Worm (Caenorhabditis elegans) whole organism, young adult: ENCODE results near the gene pam-1.
A peak's percentile ranks its signal among the peaks of the same experiment; 100 is the strongest.

Source experiments
- B0019.2 ChIP-seq: fragments of 200-800 bp; sonication (Bioruptor generic); conservative IDR thresholded peaks from 2 replicates; pipeline ENCODE4 v1.3.6; 2022; ENCODE audit warnings: missing genetic modification reagents, missing genetic modification characterization, missing compliant biosample characterization
- B0035.1 ChIP-seq: sonication (generic microtip); optimal IDR thresholded peaks from 2 replicates; lab custom pipeline; 2016; ENCODE audit warnings: missing genetic modification characterization, mild to moderate bottlenecking, missing compliant biosample characterization, missing genotype, missing genetic modification reagents
- D2030.7 ChIP-seq: fragments of 200-800 bp; sonication (Bioruptor generic); IDR thresholded peaks from 2 replicates; pipeline ENCODE4 v1.3.6; 2022; ENCODE audit warnings: missing genetic modification reagents, missing genetic modification characterization, missing compliant biosample characterization
- F10E7.11 ChIP-seq: sonication (generic microtip); optimal IDR thresholded peaks from 2 replicates; lab custom pipeline; 2017; ENCODE audit warnings: mild to moderate bottlenecking, missing genetic modification characterization, moderate library complexity, missing compliant biosample characterization
- F22D6.2 ChIP-seq: sonication (generic microtip); optimal IDR thresholded peaks from 2 replicates; lab custom pipeline; 2016; ENCODE audit warnings: mild to moderate bottlenecking, missing genetic modification characterization, missing compliant biosample characterization
- F37B4.10 ChIP-seq: fragments of 200-800 bp; sonication (Bioruptor generic); IDR thresholded peaks from 2 replicates; pipeline ENCODE4 v1.3.6; 2022; ENCODE audit warnings: missing genetic modification characterization, missing compliant biosample characterization
- F39B2.1 ChIP-seq: fragments of 200-800 bp; sonication (Bioruptor generic); IDR thresholded peaks from 2 replicates; pipeline ENCODE4 v1.3.6; 2022; ENCODE audit warnings: missing genetic modification reagents, missing genetic modification characterization, missing compliant biosample characterization
- F55B11.4 ChIP-seq: sonication (generic microtip); optimal IDR thresholded peaks from 2 replicates; lab custom pipeline; 2016; ENCODE audit warnings: missing compliant biosample characterization, missing genetic modification characterization, borderline replicate concordance; ENCODE audit not compliant: insufficient read depth
- F57C9.4 ChIP-seq: sonication (generic microtip); optimal IDR thresholded peaks from 2 replicates; lab custom pipeline; 2017; ENCODE audit warnings: mild to moderate bottlenecking, missing genetic modification characterization, missing compliant biosample characterization
- K11D2.4 ChIP-seq: fragments of 200-800 bp; sonication (Bioruptor generic); IDR thresholded peaks from 2 replicates; pipeline ENCODE4 v1.3.6; 2022; ENCODE audit warnings: missing genetic modification reagents, missing genetic modification characterization, missing compliant biosample characterization
- T26A5.8 ChIP-seq: sonication (generic microtip); optimal IDR thresholded peaks from 2 replicates; lab custom pipeline; 2016; ENCODE audit warnings: missing genetic modification characterization, missing compliant biosample characterization
- Y53G8AR.9 ChIP-seq: fragments of 200-800 bp; sonication (Bioruptor generic); conservative IDR thresholded peaks from 2 replicates; pipeline ENCODE4 v1.3.6; 2022; ENCODE audit warnings: missing genetic modification reagents, missing genetic modification characterization, missing compliant biosample characterization
- akir-1 ChIP-seq: fragments of 200-800 bp; sonication (Bioruptor generic); optimal IDR thresholded peaks from 2 replicates; lab custom pipeline; 2018; ENCODE audit warnings: mild to moderate bottlenecking, missing genetic modification characterization, moderate library complexity, missing compliant biosample characterization
- ama-1 ChIP-seq, 3 experiments: fragments of 150-350 bp in 1 of 3; sonication (generic microtip) in 2 of 3; optimal IDR thresholded peaks; 2 replicates each; lab custom pipeline; 2014 to 2018; ENCODE audit warnings: missing biosample characterization in 2 of 3, missing genetic modification characterization in 2 of 3, missing genetic modification reagents in 2 of 3
- cebp-1 ChIP-seq, 2 experiments: fragments of 200-800 bp in 1 of 2; sonication (Bioruptor generic) in 1 of 2; sonication (generic microtip) in 1 of 2; IDR thresholded peaks in 1 of 2; optimal IDR thresholded peaks in 1 of 2; 2 replicates each; pipeline versions ENCODE4 v1.3.6 to Lab custom; 2017 to 2022; ENCODE audit warnings: missing compliant biosample characterization in 2 of 2, missing genetic modification characterization in 2 of 2, mild to moderate bottlenecking in 1 of 2, missing genetic modification reagents in 1 of 2, moderate library complexity in 1 of 2
- ceh-58 ChIP-seq: fragments of 200-800 bp; sonication (Bioruptor generic); IDR thresholded peaks from 2 replicates; pipeline ENCODE4 v1.3.6; 2022; ENCODE audit warnings: missing genetic modification characterization, missing compliant biosample characterization
- ceh-79 ChIP-seq: sonication (generic microtip); optimal IDR thresholded peaks from 2 replicates; lab custom pipeline; 2017; ENCODE audit warnings: mild to moderate bottlenecking, missing genetic modification characterization, missing compliant biosample characterization
- die-1 ChIP-seq: sonication (generic microtip); optimal IDR thresholded peaks from 2 replicates; lab custom pipeline; 2016; ENCODE audit warnings: missing genotype, mild to moderate bottlenecking, missing genetic modification characterization, missing compliant biosample characterization
- dpff-1 ChIP-seq: sonication (generic microtip); optimal IDR thresholded peaks from 2 replicates; lab custom pipeline; 2017; ENCODE audit warnings: mild to moderate bottlenecking, missing genetic modification characterization, missing compliant biosample characterization
- dpl-1 ChIP-seq: fragments of 150-350 bp; optimal IDR thresholded peaks from 2 replicates; lab custom pipeline; 2014; ENCODE audit warnings: missing biosample characterization, missing genetic modification reagents, missing genetic modification characterization
- efl-1 ChIP-seq: fragments of 150-350 bp; optimal IDR thresholded peaks from 2 replicates; lab custom pipeline; 2014; ENCODE audit warnings: missing biosample characterization, missing genetic modification reagents, missing genetic modification characterization
- fkh-3 ChIP-seq: sonication (generic microtip); optimal IDR thresholded peaks from 2 replicates; lab custom pipeline; 2016; ENCODE audit warnings: mild to moderate bottlenecking, missing genetic modification characterization, missing compliant biosample characterization
- gei-17 ChIP-seq: fragments of 200-800 bp; sonication (Bioruptor generic); optimal IDR thresholded peaks from 2 replicates; lab custom pipeline; 2018; ENCODE audit warnings: mild to moderate bottlenecking, missing genetic modification characterization, missing compliant biosample characterization
- hlh-12 ChIP-seq: sonication (generic microtip); optimal IDR thresholded peaks from 2 replicates; lab custom pipeline; 2016; ENCODE audit warnings: missing genetic modification characterization, missing compliant biosample characterization
- hmg-1.2 ChIP-seq: fragments of 200-800 bp; sonication (Bioruptor generic); IDR thresholded peaks from 2 replicates; pipeline ENCODE4 v1.3.6; 2022; ENCODE audit warnings: missing genetic modification reagents, missing genetic modification characterization, missing compliant biosample characterization
- hsf-1 ChIP-seq: fragments of 200-800 bp; sonication (Bioruptor generic); IDR thresholded peaks from 2 replicates; pipeline ENCODE4 v1.3.6; 2022; ENCODE audit warnings: missing genetic modification reagents, missing genetic modification characterization, missing compliant biosample characterization
- lin-26 ChIP-seq: fragments of 200-800 bp; sonication (Bioruptor generic); IDR thresholded peaks from 2 replicates; pipeline ENCODE4 v1.3.6; 2022; ENCODE audit warnings: missing genetic modification reagents, missing genetic modification characterization, missing compliant biosample characterization
- lin-54 ChIP-seq: fragments of 200-800 bp; sonication (Bioruptor generic); optimal IDR thresholded peaks from 2 replicates; lab custom pipeline; 2018; ENCODE audit warnings: mild to moderate bottlenecking, missing genetic modification characterization, missing compliant biosample characterization
- lir-1 ChIP-seq: fragments of 200-800 bp; sonication (Bioruptor generic); conservative IDR thresholded peaks from 2 replicates; pipeline ENCODE4 v1.3.6; 2022; ENCODE audit warnings: missing genetic modification reagents, missing genetic modification characterization, missing compliant biosample characterization
- lsl-1 ChIP-seq: fragments of 200-800 bp; sonication (Bioruptor generic); optimal IDR thresholded peaks from 2 replicates; lab custom pipeline; 2018; ENCODE audit warnings: mild to moderate bottlenecking, missing genetic modification characterization, moderate library complexity, missing compliant biosample characterization
- madf-10 ChIP-seq: sonication (generic microtip); optimal IDR thresholded peaks from 2 replicates; lab custom pipeline; 2016; ENCODE audit warnings: mild to moderate bottlenecking, missing genetic modification characterization, missing compliant biosample characterization
- mcd-1 ChIP-seq: fragments of 200-800 bp; sonication (Bioruptor generic); IDR thresholded peaks from 2 replicates; pipeline ENCODE4 v1.3.6; 2022; ENCODE audit warnings: missing genetic modification reagents, missing genetic modification characterization, missing compliant biosample characterization
- nfya-1 ChIP-seq: sonication (generic microtip); optimal IDR thresholded peaks from 2 replicates; lab custom pipeline; 2017; ENCODE audit warnings: antibody characterized with exemption, missing compliant biosample characterization, missing genetic modification characterization, borderline replicate concordance; ENCODE audit not compliant: insufficient read depth
- nfya-2 ChIP-seq: fragments of 200-800 bp; sonication (Bioruptor generic); IDR thresholded peaks from 2 replicates; pipeline ENCODE4 v1.3.6; 2022; ENCODE audit warnings: missing genetic modification reagents, missing genetic modification characterization, missing compliant biosample characterization
- nfyb-1 ChIP-seq: fragments of 200-800 bp; sonication (Bioruptor generic); IDR thresholded peaks from 2 replicates; pipeline ENCODE4 v1.3.6; 2022; ENCODE audit warnings: missing genetic modification reagents, missing genetic modification characterization, missing compliant biosample characterization
- nhr-27 ChIP-seq: fragments of 200-800 bp; sonication (Bioruptor generic); optimal IDR thresholded peaks from 2 replicates; lab custom pipeline; 2018; ENCODE audit warnings: mild to moderate bottlenecking, missing genetic modification characterization, moderate library complexity, missing compliant biosample characterization
- rec-8 ChIP-seq, 2 experiments: sonication (generic microtip); optimal IDR thresholded peaks; 2 replicates each; lab custom pipeline; 2016; ENCODE audit warnings: mild to moderate bottlenecking in 2 of 2, missing genetic modification characterization in 2 of 2, missing genetic modification reagents in 2 of 2, missing genotype in 2 of 2, missing biosample characterization in 1 of 2, missing compliant biosample characterization in 1 of 2, moderate library complexity in 1 of 2
- rpc-1 ChIP-seq, 2 experiments: fragments of 150-350 bp in 1 of 2; sonication (generic microtip) in 1 of 2; optimal IDR thresholded peaks; 2 replicates each; lab custom pipeline; 2014 to 2018; ENCODE audit warnings: missing biosample characterization in 1 of 2, missing genetic modification characterization in 1 of 2, missing genetic modification reagents in 1 of 2, missing genotype in 1 of 2
- snpc-1.1 ChIP-seq: sonication (generic microtip); optimal IDR thresholded peaks from 2 replicates; lab custom pipeline; 2017; ENCODE audit warnings: missing genetic modification characterization, mild to moderate bottlenecking, missing compliant biosample characterization, antibody characterized with exemption, moderate library complexity, missing genotype, missing genetic modification reagents; ENCODE audit not compliant: insufficient read depth
- snpc-3.4 ChIP-seq: sonication (generic microtip); optimal IDR thresholded peaks from 2 replicates; lab custom pipeline; 2017; ENCODE audit warnings: missing genetic modification characterization, mild to moderate bottlenecking, missing compliant biosample characterization, antibody characterized with exemption, moderate library complexity, missing genotype, missing genetic modification reagents
- somi-1 ChIP-seq: fragments of 200-800 bp; sonication (Bioruptor generic); optimal IDR thresholded peaks from 2 replicates; lab custom pipeline; 2018; ENCODE audit warnings: mild to moderate bottlenecking, missing genetic modification characterization, missing compliant biosample characterization
- xnd-1 ChIP-seq: sonication (generic microtip); optimal IDR thresholded peaks from 2 replicates; lab custom pipeline; 2016; ENCODE audit warnings: missing genotype, missing genetic modification reagents, missing genetic modification characterization, missing compliant biosample characterization
- zim-3 ChIP-seq: sonication (generic microtip); optimal IDR thresholded peaks from 2 replicates; lab custom pipeline; 2017; ENCODE audit warnings: mild to moderate bottlenecking, missing genetic modification characterization, moderate library complexity, missing compliant biosample characterization
- ztf-18 ChIP-seq: sonication (generic microtip); optimal IDR thresholded peaks from 2 replicates; lab custom pipeline; 2016; ENCODE audit warnings: missing genotype, mild to moderate bottlenecking, missing genetic modification characterization, missing compliant biosample characterization
- ztf-25 ChIP-seq: fragments of 200-800 bp; sonication (Bioruptor generic); IDR thresholded peaks from 2 replicates; pipeline ENCODE4 v1.3.6; 2022; ENCODE audit warnings: missing genetic modification reagents, missing genetic modification characterization, missing compliant biosample characterization
- ztf-28 ChIP-seq: fragments of 200-800 bp; sonication (Bioruptor generic); IDR thresholded peaks from 2 replicates; pipeline ENCODE4 v1.3.6; 2022; ENCODE audit warnings: missing genetic modification reagents, missing genetic modification characterization, missing compliant biosample characterization

pam-1 gene

ce11 chrIV:7505866-7506488 is 44.6 kb downstream of the pam-1 start (continued):
- TF ChIP-seq hmg-1.2 (GFP tag; lab: Robert Waterston, UW), result peak; percentile 50
- no peak; the same call in none of the 2 replicates for TF ChIP-seq mcd-1 (GFP tag; lab: Robert Waterston, UW)
- TF ChIP-seq ztf-18 (tag; lab: Kevin White, UChicago), result no peak
- peak; percentile 49 for TF ChIP-seq lin-54 (GFP tag; lab: Kevin White, UChicago)
- no peak for TF ChIP-seq cebp-1 (GFP tag; IDR thresholded peaks at IDR 0.05; lab: Robert Waterston, UW)
- peak; percentile 65 for TF ChIP-seq cebp-1 (tag; optimal IDR thresholded peaks at IDR 0.05; lab: Kevin White, UChicago)
- TF ChIP-seq ceh-79, result no peak
- no peak for TF ChIP-seq fkh-3 (tag; lab: Kevin White, UChicago)
- TF ChIP-seq F55B11.4 (tag; lab: Kevin White, UChicago), result no peak
- TF ChIP-seq rec-8 (tag; optimal IDR thresholded peaks at IDR 0.05; lab: Kevin White, UChicago), result peak in 1 of 2 experiments; percentile 18
- no peak for TF ChIP-seq nfya-1 (tag; lab: Kevin White, UChicago)
- no peak for TF ChIP-seq rpc-1 (optimal IDR thresholded peaks at IDR 0.05; lab: Kevin White, UChicago)
- TF ChIP-seq rpc-1 (tag; optimal IDR thresholded peaks at IDR 0.05; lab: Kevin White, UChicago), result no peak
- peak; percentile 93 for TF ChIP-seq ama-1 (optimal IDR thresholded peaks at IDR 0.05; lab: Kevin White, UChicago)
- TF ChIP-seq ama-1 (GFP tag; optimal IDR thresholded peaks at IDR 0.05; lab: Kevin White, UChicago), result peak; percentile 54 to 70
- peak; percentile 43 for TF ChIP-seq F57C9.4
- peak; percentile 34; the same call in 1 of the 2 replicates for TF ChIP-seq D2030.7 (GFP tag; lab: Robert Waterston, UW)
- TF ChIP-seq xnd-1, result no peak
- no peak for TF ChIP-seq F37B4.10 (GFP tag; lab: Robert Waterston, UW)
- peak; percentile 64 for TF ChIP-seq snpc-3.4 (tag; lab: Kevin White, UChicago)
- TF ChIP-seq lir-1 (GFP tag; lab: Robert Waterston, UW), result peak; percentile 19; the same call in 1 of the 2 replicates
- no peak for TF ChIP-seq dpff-1
- peak; percentile 52 for TF ChIP-seq madf-10
- no peak for TF ChIP-seq F22D6.2 (tag; lab: Kevin White, UChicago)
- TF ChIP-seq F39B2.1 (GFP tag; lab: Robert Waterston, UW), result 0 out of 2 replicates have a peak, but pooled peaks have one; percentile 40
- no peak for TF ChIP-seq somi-1 (GFP tag; lab: Kevin White, UChicago)
- TF ChIP-seq ztf-25 (GFP tag; lab: Robert Waterston, UW), result no peak
- TF ChIP-seq dpl-1 (GFP tag; lab: Kevin White, UChicago), result no peak
- TF ChIP-seq Y53G8AR.9 (GFP tag; lab: Robert Waterston, UW), result peak; percentile 88
- no peak for TF ChIP-seq ztf-28
- 0 out of 2 replicates have a peak, but pooled peaks have one; percentile 42 for TF ChIP-seq nfyb-1 (GFP tag; lab: Robert Waterston, UW)
- no peak for TF ChIP-seq K11D2.4 (GFP tag; lab: Robert Waterston, UW)
- TF ChIP-seq die-1 (tag; lab: Kevin White, UChicago), result no peak
- TF ChIP-seq B0019.2 (GFP tag; lab: Robert Waterston, UW), result no peak
- TF ChIP-seq gei-17 (GFP tag; lab: Kevin White, UChicago), result no peak
- peak; percentile 11 for TF ChIP-seq lsl-1
- TF ChIP-seq B0035.1 (tag; lab: Kevin White, UChicago), result peak; percentile 10
- TF ChIP-seq T26A5.8 (tag; lab: Kevin White, UChicago), result peak; percentile 68
- no peak for TF ChIP-seq ceh-58
- peak; percentile 54 for TF ChIP-seq nhr-27 (tag; lab: Kevin White, UChicago)
- peak; percentile 67 for TF ChIP-seq hsf-1 (GFP tag; lab: Robert Waterston, UW)
- TF ChIP-seq lin-26 (GFP tag; lab: Robert Waterston, UW), result peak; percentile 55; the same call in 1 of the 2 replicates
- TF ChIP-seq snpc-1.1, result no peak
- TF ChIP-seq akir-1 (GFP tag; lab: Kevin White, UChicago), result no peak
- no peak for TF ChIP-seq efl-1 (GFP tag; lab: Kevin White, UChicago)
- no peak for TF ChIP-seq hlh-12
- peak; percentile 36 for TF ChIP-seq F10E7.11
- no peak for TF ChIP-seq zim-3 (tag; lab: Kevin White, UChicago)
- TF ChIP-seq nfya-2, result no peak
